Fruit fly (Drosophila melanogaster): Measurements from ENCODE around the gene Oseg5.
A peak's percentile ranks its signal among the peaks of the same experiment; 100 is the strongest.

Gene Oseg5

DNA sequence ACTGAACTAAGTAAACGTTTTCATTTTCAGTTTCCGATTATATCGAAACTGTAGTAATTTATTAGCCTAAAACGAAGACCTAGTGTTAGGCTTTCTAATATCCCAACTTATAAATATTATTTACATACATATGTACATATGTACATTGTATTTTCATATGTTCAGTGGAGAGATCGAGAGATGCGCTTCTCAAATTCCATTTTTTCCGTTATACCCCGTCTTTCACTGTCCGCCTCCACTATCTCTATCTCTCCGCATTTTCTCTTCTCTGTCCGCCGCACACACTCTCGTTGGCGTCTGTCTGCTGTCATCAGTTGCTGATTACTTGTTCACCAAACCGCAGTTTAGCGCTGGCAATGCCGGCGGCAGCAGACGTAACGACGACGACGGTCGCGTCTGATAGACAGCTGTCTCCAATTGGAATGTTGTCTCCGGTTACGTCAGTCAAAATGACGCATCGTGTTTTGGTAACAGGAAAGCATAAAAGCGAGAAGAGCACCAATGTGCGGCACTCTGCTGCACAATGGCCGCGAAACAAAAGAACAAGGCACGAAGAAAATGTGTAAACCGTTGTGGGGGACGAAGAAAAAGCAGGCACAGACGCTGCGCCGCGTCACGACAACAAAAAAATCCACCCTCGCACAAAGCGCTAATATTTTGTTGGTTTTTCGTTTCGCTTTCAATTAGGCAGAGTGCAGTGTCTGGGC is 13.0 kb downstream of the Oseg5 start, which contains the start of gene CG9331 (continued):
- TF ChIP-seq Eip74EF (GFP tag; optimal IDR thresholded peaks at IDR 0.05), result no peak
- no peak for TF ChIP-seq CG1832 (GFP tag; optimal IDR thresholded peaks at IDR 0.05)
- TF ChIP-seq HLH3B (GFP tag; IDR thresholded peaks at IDR 0.05), result no peak
- TF ChIP-seq NFAT (GFP tag; IDR thresholded peaks at IDR 0.05), result no peak
- no peak for TF ChIP-seq Hsf (GFP tag; optimal IDR thresholded peaks at IDR 0.05)
- TF ChIP-seq CG4404 (GFP tag; IDR thresholded peaks at IDR 0.05), result no peak
- TF ChIP-seq Mad (GFP tag; optimal IDR thresholded peaks at IDR 0.05), result no peak
- peak; percentile 48; the same call in 1 of the 3 replicates for TF ChIP-seq HLH4C (GFP tag; IDR thresholded peaks at IDR 0.05; ENCODE audit: partially characterized antibody)
- peak; percentile 46; the same call in 1 of the 2 replicates for TF ChIP-seq tna (GFP tag; IDR thresholded peaks at IDR 0.05; ENCODE audit: partially characterized antibody)
- no peak for TF ChIP-seq luna (GFP tag; optimal IDR thresholded peaks at IDR 0.05)
- peak; percentile 58 for TF ChIP-seq CG10209 (GFP tag; optimal IDR thresholded peaks at IDR 0.05)
- no peak for TF ChIP-seq CG14014 (GFP tag; IDR thresholded peaks at IDR 0.05)
- TF ChIP-seq Dad (GFP tag; optimal IDR thresholded peaks at IDR 0.05), result no peak
- no peak for TF ChIP-seq CG15601 (tag; optimal IDR thresholded peaks at IDR 0.05)
- no peak for TF ChIP-seq CG31365 (tag; optimal IDR thresholded peaks at IDR 0.05)
- peak; percentile 70 for TF ChIP-seq zen (tag; optimal IDR thresholded peaks at IDR 0.05)
- peak; percentile 96 for TF ChIP-seq pros (GFP tag; optimal IDR thresholded peaks at IDR 0.05)
- no peak for TF ChIP-seq HLH54F (GFP tag; optimal IDR thresholded peaks at IDR 0.05)
- no peak for TF ChIP-seq repo (GFP tag; optimal IDR thresholded peaks at IDR 0.05)
- no peak for TF ChIP-seq rib (GFP tag; IDR thresholded peaks at IDR 0.05)
- no peak for TF ChIP-seq aop (GFP tag; IDR thresholded peaks at IDR 0.05)
- TF ChIP-seq Ptx1 (GFP tag; IDR thresholded peaks at IDR 0.05), result no peak
- TF ChIP-seq da (GFP tag; optimal IDR thresholded peaks at IDR 0.05), result no peak
- TF ChIP-seq CG2129 (GFP tag; IDR thresholded peaks at IDR 0.05; ENCODE audit: partially characterized antibody), result no peak
- TF ChIP-seq CG3726 (GFP tag; IDR thresholded peaks at IDR 0.05), result no peak
- TF ChIP-seq sisA (GFP tag; IDR thresholded peaks at IDR 0.05), result no peak
- TF ChIP-seq gro (GFP tag; optimal IDR thresholded peaks at IDR 0.05), result no peak
- no peak for TF ChIP-seq Rx (GFP tag; IDR thresholded peaks at IDR 0.05)
- TF ChIP-seq seq (GFP tag; IDR thresholded peaks at IDR 0.05), result no peak
- TF ChIP-seq odd (GFP tag; optimal IDR thresholded peaks at IDR 0.05), result no peak
- no peak for TF ChIP-seq knrl (GFP tag; IDR thresholded peaks at IDR 0.05; ENCODE audit: partially characterized antibody)
- no peak for TF ChIP-seq Hand (GFP tag; optimal IDR thresholded peaks at IDR 0.05)
- TF ChIP-seq CG10979 (tag; optimal IDR thresholded peaks at IDR 0.05), result no peak
- no peak for TF ChIP-seq dan (GFP tag; IDR thresholded peaks at IDR 0.05)
- no peak for TF ChIP-seq dati (GFP tag; IDR thresholded peaks at IDR 0.05)
- TF ChIP-seq Tbp (GFP tag; optimal IDR thresholded peaks at IDR 0.05), result no peak
- TF ChIP-seq CG18619 (GFP tag; optimal IDR thresholded peaks at IDR 0.05), result no peak
- no peak for TF ChIP-seq tll (GFP tag; optimal IDR thresholded peaks at IDR 0.05)
- TF ChIP-seq yki (optimal IDR thresholded peaks at IDR 0.05), result no peak
- TF ChIP-seq cas (GFP tag; IDR thresholded peaks at IDR 0.05), result no peak
- TF ChIP-seq Awh (GFP tag; IDR thresholded peaks at IDR 0.05), result no peak
- no peak for TF ChIP-seq CG7271 (tag; optimal IDR thresholded peaks at IDR 0.05)
- peak; percentile 38 for TF ChIP-seq CG6813 (GFP tag; optimal IDR thresholded peaks at IDR 0.05)
- TF ChIP-seq Hr39 (optimal IDR thresholded peaks at IDR 0.05), result no peak
- no peak for TF ChIP-seq CG17361 (GFP tag; IDR thresholded peaks at IDR 0.05)
- peak; percentile 56; the same call in 1 of the 3 replicates for TF ChIP-seq vnd (GFP tag; IDR thresholded peaks at IDR 0.05; ENCODE audit: partially characterized antibody)
- no peak for TF ChIP-seq tio (GFP tag; optimal IDR thresholded peaks at IDR 0.05)
- TF ChIP-seq Nf-YC (tag; optimal IDR thresholded peaks at IDR 0.05), result no peak
- TF ChIP-seq lab (GFP tag; optimal IDR thresholded peaks at IDR 0.05), result no peak
- TF ChIP-seq Sry-δ (GFP tag; optimal IDR thresholded peaks at IDR 0.05), result no peak
- peak; percentile 58; the same call in 1 of the 3 replicates for TF ChIP-seq CG6175 (GFP tag; IDR thresholded peaks at IDR 0.05)

Measured in whole organism, embryonic.